Fruit fly (Drosophila melanogaster): ENCODE measurements around the gene CG46317.

DNA sequence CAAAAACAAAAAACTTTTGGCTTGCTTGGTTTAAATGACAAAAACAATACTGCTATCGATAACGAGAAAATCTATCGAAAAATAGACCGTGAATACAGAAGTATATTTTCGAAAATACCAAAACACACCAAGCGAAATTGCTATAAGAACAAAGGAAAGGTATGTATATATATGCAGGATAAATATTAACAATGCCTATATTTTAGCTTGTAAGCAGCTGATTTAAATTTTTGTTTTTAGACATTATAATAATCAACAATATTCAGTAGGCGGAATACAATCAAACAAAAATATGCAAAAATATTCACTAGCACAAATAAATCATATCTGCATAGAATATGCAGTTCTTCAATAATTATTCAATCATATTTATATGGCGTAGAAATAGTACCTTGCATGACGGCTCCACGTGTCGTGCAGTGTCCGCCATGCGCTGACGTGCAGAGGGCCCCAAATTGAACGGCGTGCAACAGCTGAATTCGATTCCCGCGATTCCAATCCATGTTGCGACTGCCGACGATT, 23.1 kb upstream of the CG46317 start, which contains the start of the genes Fbxl4 and Dus2:
- no peak for TF ChIP-seq CTCF (optimal IDR thresholded peaks at IDR 0.05)
- no peak for TF ChIP-seq CG8478 (optimal IDR thresholded peaks at IDR 0.05)

Measured in S2 (cell line).